Worm (Caenorhabditis elegans) whole organism, L4/young adult: Measurements from ENCODE around the gene C42D4.3.

ENCODE experiments used
- W03F9.2 ChIP-seq: fragments of 150-350 bp; optimal IDR thresholded peaks from 2 replicates; lab custom pipeline; 2014; ENCODE audit warnings: missing biosample characterization, missing genetic modification characterization
- dao-5 ChIP-seq: sonication (generic microtip); optimal IDR thresholded peaks from 2 replicates; lab custom pipeline; 2016; ENCODE audit warnings: missing genotype, missing genetic modification characterization, moderate library complexity, missing compliant biosample characterization
- him-1 ChIP-seq: sonication (generic microtip); optimal IDR thresholded peaks from 2 replicates; lab custom pipeline; 2016; ENCODE audit warnings: missing genotype, missing genetic modification reagents, missing genetic modification characterization, missing compliant biosample characterization

DNA sequence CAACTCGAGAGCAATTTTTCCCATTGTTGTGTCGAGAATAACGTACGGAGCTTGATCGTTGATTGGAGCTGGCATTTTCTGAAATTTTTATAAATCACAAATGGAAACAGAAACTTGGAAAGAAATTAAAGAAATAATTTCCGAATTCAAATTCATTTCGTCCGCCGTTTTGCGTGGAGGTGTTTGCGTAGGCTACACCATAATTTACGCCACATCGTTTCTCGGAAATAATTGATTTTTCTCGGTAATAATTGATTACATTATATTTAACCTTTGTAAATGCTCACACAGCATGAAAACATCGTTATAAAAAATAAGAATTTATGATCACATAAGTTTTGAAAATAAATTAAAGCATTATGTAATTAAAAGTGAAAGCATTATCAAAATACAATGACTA, 45.9 kb upstream of the C42D4.3 start, which contains the start of gene cyn-12:
- TF ChIP-seq dao-5 (tag; lab: Kevin White, UChicago) (no peak), him-1 (tag; lab: Kevin White, UChicago) (no peak), W03F9.2 (tag; lab: Kevin White, UChicago) (no peak)
